Fruit fly (Drosophila melanogaster) whole organism, embryonic: Measurements from ENCODE around the gene Nup93-1.

Source experiments
- Abd-B ChIP-seq: fragments of 200-800 bp; sonication (Bioruptor generic); optimal IDR thresholded peaks from 2 replicates; lab custom pipeline; 2018; ENCODE audit warnings: missing biosample characterization, mild to moderate bottlenecking, missing genetic modification characterization, moderate library complexity
- Antp ChIP-seq: fragments of 200-800 bp; sonication (Bioruptor generic); optimal IDR thresholded peaks from 3 replicates; lab custom pipeline; 2016; ENCODE audit warnings: missing biosample characterization, missing genetic modification characterization
- Atf3 ChIP-seq: fragments of 200-800 bp; sonication (Bioruptor generic); optimal IDR thresholded peaks from 3 replicates; lab custom pipeline; 2016; ENCODE audit warnings: missing biosample characterization, missing genetic modification characterization
- CG10321 ChIP-seq: fragments of 200-800 bp; sonication (Bioruptor generic); IDR thresholded peaks from 2 replicates; pipeline ENCODE4 v1.3.6; 2022; ENCODE audit warnings: missing biosample characterization, missing genetic modification characterization
- CG10654 ChIP-seq: fragments of 200-800 bp; sonication (Bioruptor generic); optimal IDR thresholded peaks from 2 replicates; lab custom pipeline; 2016; ENCODE audit warnings: missing biosample characterization, missing genetic modification characterization
- CG11504 ChIP-seq: fragments of 200-800 bp; sonication (Bioruptor generic); optimal IDR thresholded peaks from 3 replicates; lab custom pipeline; 2019; ENCODE audit warnings: missing biosample characterization, mild to moderate bottlenecking, missing genetic modification characterization, moderate library complexity
- CG14710 ChIP-seq: fragments of 200-800 bp; sonication (Bioruptor generic); optimal IDR thresholded peaks from 3 replicates; lab custom pipeline; 2019; ENCODE audit warnings: missing biosample characterization, mild to moderate bottlenecking, missing genetic modification characterization, moderate library complexity
- CG15269 ChIP-seq: fragments of 200-800 bp; sonication (Bioruptor generic); optimal IDR thresholded peaks from 2 replicates; lab custom pipeline; 2018; ENCODE audit warnings: missing biosample characterization, mild to moderate bottlenecking, missing genetic modification characterization, moderate library complexity
- CG1529 ChIP-seq: fragments of 200-800 bp; sonication (Bioruptor generic); optimal IDR thresholded peaks from 3 replicates; lab custom pipeline; 2018; ENCODE audit warnings: missing biosample characterization, missing genetic modification characterization
- CG15479 ChIP-seq: fragments of 200-800 bp; sonication (Bioruptor generic); optimal IDR thresholded peaks from 3 replicates; lab custom pipeline; 2019; ENCODE audit warnings: missing biosample characterization, mild to moderate bottlenecking, missing genetic modification characterization, moderate library complexity
- CG15696 ChIP-seq: fragments of 200-800 bp; sonication (Bioruptor generic); optimal IDR thresholded peaks from 2 replicates; lab custom pipeline; 2019; ENCODE audit warnings: missing biosample characterization, mild to moderate bottlenecking, missing genetic modification characterization, moderate library complexity
- CG17829 ChIP-seq: fragments of 200-800 bp; optimal IDR thresholded peaks from 2 replicates; lab custom pipeline; 2019; ENCODE audit warnings: missing biosample characterization, mild to moderate bottlenecking, missing genetic modification characterization, moderate library complexity
- CG2116 ChIP-seq: fragments of 200-800 bp; sonication (Bioruptor generic); optimal IDR thresholded peaks from 3 replicates; lab custom pipeline; 2018; ENCODE audit warnings: missing biosample characterization, mild to moderate bottlenecking, missing genetic modification characterization
- CG2199 ChIP-seq: fragments of 200-800 bp; sonication (Bioruptor generic); IDR thresholded peaks from 3 replicates; pipeline ENCODE4 v1.3.6; 2022; ENCODE audit warnings: missing biosample characterization, missing genetic modification characterization
- CG2202 ChIP-seq: fragments of 200-800 bp; sonication (Bioruptor generic); optimal IDR thresholded peaks from 2 replicates; lab custom pipeline; 2018; ENCODE audit warnings: missing biosample characterization, mild to moderate bottlenecking, missing genetic modification characterization
- CG31224 ChIP-seq: fragments of 200-800 bp; sonication (Bioruptor generic); IDR thresholded peaks from 2 replicates; pipeline ENCODE4 v1.3.6; 2022; ENCODE audit warnings: missing biosample characterization, missing genetic modification characterization
- CG3407 ChIP-seq: fragments of 200-800 bp; sonication (Bioruptor generic); optimal IDR thresholded peaks from 2 replicates; lab custom pipeline; 2018; ENCODE audit warnings: missing biosample characterization, mild to moderate bottlenecking, missing genetic modification characterization
- CG34376 ChIP-seq: fragments of 200-800 bp; sonication (Bioruptor generic); optimal IDR thresholded peaks from 2 replicates; lab custom pipeline; 2018; ENCODE audit warnings: missing biosample characterization, mild to moderate bottlenecking, missing genetic modification characterization
- CG4328 ChIP-seq: fragments of 200-800 bp; sonication (Bioruptor generic); optimal IDR thresholded peaks from 3 replicates; lab custom pipeline; 2017; ENCODE audit warnings: missing biosample characterization, missing genetic modification reagents, missing genetic modification characterization
- CG4404 ChIP-seq: fragments of 200-800 bp; sonication (Bioruptor generic); IDR thresholded peaks from 2 replicates; pipeline ENCODE4 v1.3.6; 2022; ENCODE audit warnings: missing biosample characterization, missing genetic modification characterization
- CG4617 ChIP-seq: fragments of 200-800 bp; sonication (Bioruptor generic); optimal IDR thresholded peaks from 3 replicates; lab custom pipeline; 2016; ENCODE audit warnings: missing biosample characterization, missing genetic modification characterization, borderline replicate concordance
- CG6272 ChIP-seq: fragments of 200-800 bp; sonication (Bioruptor generic); IDR thresholded peaks from 2 replicates; pipeline ENCODE4 v1.3.6; 2022; ENCODE audit warnings: missing biosample characterization, missing genetic modification characterization
- CG7357 ChIP-seq: fragments of 200-800 bp; sonication (Bioruptor generic); IDR thresholded peaks from 3 replicates; pipeline ENCODE4 v1.3.6; 2022; ENCODE audit warnings: missing biosample characterization, missing genetic modification characterization
- CG7963 ChIP-seq: fragments of 200-800 bp; sonication (Bioruptor generic); IDR thresholded peaks from 3 replicates; pipeline ENCODE4 v1.3.6; 2022; ENCODE audit warnings: missing biosample characterization, missing genetic modification characterization; ENCODE audit not compliant: partially characterized antibody
- CG8281 ChIP-seq: fragments of 200-800 bp; sonication (Bioruptor generic); optimal IDR thresholded peaks from 2 replicates; lab custom pipeline; 2018; ENCODE audit warnings: missing biosample characterization, mild to moderate bottlenecking, missing genetic modification characterization, moderate library complexity
- CHES-1-like ChIP-seq: fragments of 200-800 bp; sonication (Bioruptor generic); optimal IDR thresholded peaks from 2 replicates; lab custom pipeline; 2016; ENCODE audit warnings: missing biosample characterization, missing genetic modification characterization
- CoRest ChIP-seq: fragments of 200-800 bp; sonication (Bioruptor generic); optimal IDR thresholded peaks from 3 replicates; lab custom pipeline; 2018; ENCODE audit warnings: missing biosample characterization, mild to moderate bottlenecking, missing genetic modification characterization, moderate library complexity
- E2f2 ChIP-seq: fragments of 200-800 bp; sonication (Bioruptor generic); IDR thresholded peaks from 2 replicates; pipeline ENCODE4 v1.3.6; 2022; ENCODE audit warnings: missing biosample characterization, missing genetic modification characterization
- Elba2 ChIP-seq: fragments of 200-800 bp; sonication (Bioruptor generic); optimal IDR thresholded peaks from 3 replicates; lab custom pipeline; 2016; ENCODE audit warnings: missing biosample characterization, missing genetic modification characterization
- Fer2 ChIP-seq: fragments of 200-800 bp; sonication (Bioruptor generic); optimal IDR thresholded peaks from 2 replicates; lab custom pipeline; 2018; ENCODE audit warnings: missing biosample characterization, mild to moderate bottlenecking, missing genetic modification characterization, moderate library complexity
- Hr3 ChIP-seq: fragments of 200-800 bp; sonication (Bioruptor generic); optimal IDR thresholded peaks from 3 replicates; lab custom pipeline; 2016; ENCODE audit warnings: missing biosample characterization, missing genetic modification characterization
- MBD-R2 ChIP-seq: fragments of 200-800 bp; sonication (Bioruptor generic); IDR thresholded peaks from 2 replicates; pipeline ENCODE4 v1.3.6; 2022; ENCODE audit warnings: missing biosample characterization, missing genetic modification characterization
- MTF-1 ChIP-seq: fragments of 200-800 bp; sonication (Bioruptor generic); optimal IDR thresholded peaks from 2 replicates; lab custom pipeline; 2018; ENCODE audit warnings: missing biosample characterization, mild to moderate bottlenecking, missing genetic modification characterization, borderline replicate concordance
- NK7.1 ChIP-seq: fragments of 200-800 bp; sonication (Bioruptor generic); optimal IDR thresholded peaks from 3 replicates; lab custom pipeline; 2016; ENCODE audit warnings: missing biosample characterization, missing genetic modification characterization
- Nf-YA ChIP-seq: fragments of 200-800 bp; sonication (Bioruptor generic); IDR thresholded peaks from 2 replicates; pipeline ENCODE4 v1.3.6; 2022; ENCODE audit warnings: missing biosample characterization, missing genetic modification characterization
- Nf-YB ChIP-seq: fragments of 200-800 bp; sonication (Bioruptor generic); optimal IDR thresholded peaks from 3 replicates; lab custom pipeline; 2019; ENCODE audit warnings: missing biosample characterization, mild to moderate bottlenecking, missing genetic modification characterization, moderate library complexity
- Sin3A ChIP-seq: fragments of >200 bp; optimal IDR thresholded peaks from 2 replicates; lab custom pipeline; 2018
- al ChIP-seq: fragments of 200-800 bp; sonication (Bioruptor generic); IDR thresholded peaks from 2 replicates; pipeline ENCODE4 v1.3.6; 2022; ENCODE audit warnings: missing biosample characterization, missing genetic modification characterization
- bcd ChIP-seq: fragments of 200-800 bp; sonication (Bioruptor generic); optimal IDR thresholded peaks from 2 replicates; lab custom pipeline; 2017; ENCODE audit warnings: missing biosample characterization, mild to moderate bottlenecking, missing genetic modification characterization
- btn ChIP-seq: fragments of 200-800 bp; sonication (Bioruptor generic); optimal IDR thresholded peaks from 2 replicates; lab custom pipeline; 2016; ENCODE audit warnings: missing biosample characterization, missing genetic modification characterization
- cg ChIP-seq: fragments of 200-800 bp; sonication (Bioruptor generic); optimal IDR thresholded peaks from 3 replicates; lab custom pipeline; 2019; ENCODE audit warnings: missing biosample characterization, mild to moderate bottlenecking, missing genetic modification characterization, moderate library complexity
- chinmo ChIP-seq: fragments of 200-800 bp; sonication (Bioruptor generic); IDR thresholded peaks from 4 replicates; pipeline ENCODE4 v1.3.6; 2022; ENCODE audit warnings: missing biosample characterization, missing genetic modification characterization; ENCODE audit not compliant: partially characterized antibody
- chm ChIP-seq: fragments of 200-800 bp; sonication (Bioruptor generic); IDR thresholded peaks from 2 replicates; pipeline ENCODE4 v1.3.6; 2022; ENCODE audit warnings: missing biosample characterization, missing genetic modification characterization
- croc ChIP-seq: fragments of 200-800 bp; sonication (Bioruptor generic); conservative IDR thresholded peaks from 3 replicates; pipeline ENCODE4 v1.3.6; 2022; ENCODE audit warnings: missing biosample characterization, missing genetic modification characterization
- hkb ChIP-seq, 2 experiments: fragments of 200-800 bp in 1 of 2; fragments of >200 bp in 1 of 2; sonication (Bioruptor generic) in 1 of 2; IDR thresholded peaks in 1 of 2; optimal IDR thresholded peaks in 1 of 2; 2 replicates each; pipeline versions ENCODE4 v1.3.6 to Lab custom; 2017 to 2022; ENCODE audit warnings: missing biosample characterization in 1 of 2, missing genetic modification characterization in 1 of 2
- p53 ChIP-seq: fragments of 200-800 bp; sonication (Bioruptor generic); optimal IDR thresholded peaks from 2 replicates; lab custom pipeline; 2016; ENCODE audit warnings: missing biosample characterization, missing genetic modification characterization
- ro ChIP-seq: fragments of 200-800 bp; sonication (Bioruptor generic); IDR thresholded peaks from 2 replicates; pipeline ENCODE4 v1.3.6; 2022; ENCODE audit warnings: missing biosample characterization, missing genetic modification characterization
- sob ChIP-seq: fragments of 200-800 bp; sonication (Bioruptor generic); IDR thresholded peaks from 2 replicates; pipeline ENCODE4 v1.3.6; 2022; ENCODE audit warnings: missing biosample characterization, missing genetic modification characterization
- ssp ChIP-seq: fragments of 200-800 bp; sonication (Bioruptor generic); IDR thresholded peaks from 2 replicates; pipeline ENCODE4 v1.3.6; 2022; ENCODE audit warnings: missing biosample characterization, missing genetic modification characterization
- ttk ChIP-seq: fragments of 200-800 bp; sonication (Bioruptor generic); IDR thresholded peaks from 2 replicates; pipeline ENCODE4 v2.1.2; 2022; ENCODE audit warnings: missing biosample characterization, missing genetic modification characterization
- z ChIP-seq: fragments of 200-800 bp; sonication (Bioruptor generic); IDR thresholded peaks from 3 replicates; pipeline ENCODE4 v1.3.6; 2022; ENCODE audit warnings: missing biosample characterization, missing genetic modification characterization

Nup93-1 gene

dm6 chrX:13804398-13804797 is 18.2 kb upstream of the Nup93-1 start:
- TF ChIP-seq btn: no peak
- no peak for TF ChIP-seq CG2202 (tag; lab: Kevin White, UChicago)
- TF ChIP-seq CG6272 (GFP tag; lab: Robert Waterston, UW): no peak
- TF ChIP-seq cg (GFP tag; lab: Kevin White, UChicago): no peak
- TF ChIP-seq CG17829 (tag; lab: Kevin White, UChicago): no peak
- TF ChIP-seq Elba2 (GFP tag; lab: Kevin White, UChicago): no peak
- TF ChIP-seq CG2116: no peak
- TF ChIP-seq NK7.1 (GFP tag; lab: Kevin White, UChicago): no peak
- TF ChIP-seq Nf-YA (GFP tag; lab: Robert Waterston, UW): no peak
- TF ChIP-seq CG15479: peak; percentile 57
- no peak for TF ChIP-seq CG1529 (GFP tag; lab: Kevin White, UChicago)
- no peak for TF ChIP-seq CG4328
- TF ChIP-seq CG34376: peak; percentile 14
- TF ChIP-seq Atf3 (GFP tag; lab: Kevin White, UChicago): no peak
- no peak for TF ChIP-seq CG10654 (GFP tag; lab: Kevin White, UChicago)
- TF ChIP-seq CG15269 (tag; lab: Kevin White, UChicago): no peak

dm6 chrX:13805554-13805953 is 17.1 kb upstream of the Nup93-1 start:
- TF ChIP-seq CG4404 (GFP tag; lab: Robert Waterston, UW) (no peak), ssp (no peak), p53 (peak; percentile 25), E2f2 (peak; percentile 11; the same call in 1 of the 2 replicates), chm (GFP tag; lab: Robert Waterston, UW) (no peak), CG10321 (peak; percentile 86), CG7357 (GFP tag; lab: Robert Waterston, UW) (no peak), Nf-YB (GFP tag; lab: Kevin White, UChicago) (peak; percentile 16), Antp (no peak), CG8281 (peak; percentile 22), ro (no peak), Abd-B (GFP tag; lab: Kevin White, UChicago) (no peak), MTF-1 (GFP tag; lab: Kevin White, UChicago) (no peak), CG3407 (GFP tag; lab: Kevin White, UChicago) (no peak), CG15696 (tag; lab: Kevin White, UChicago) (peak; percentile 39), Fer2 (tag; lab: Kevin White, UChicago) (no peak), Hr3 (GFP tag; lab: Kevin White, UChicago) (no peak), al (GFP tag; lab: Robert Waterston, UW) (no peak), NK7.1 (GFP tag; lab: Kevin White, UChicago) (no peak), CG7963 (GFP tag; lab: Robert Waterston, UW) (no peak), CG2199 (GFP tag; lab: Robert Waterston, UW) (0 out of 3 replicates have a peak, but pooled peaks have one; percentile 66), z (peak; percentile 91), CG4617 (GFP tag; lab: Kevin White, UChicago) (no peak), bcd (GFP tag; lab: Kevin White, UChicago) (no peak), CHES-1-like (GFP tag; lab: Kevin White, UChicago) (no peak), MBD-R2 (GFP tag; lab: Robert Waterston, UW) (no peak), CG31224 (GFP tag; lab: Robert Waterston, UW) (no peak), CG11504 (no peak), ttk (GFP tag; lab: Robert Waterston, UW) (peak; percentile 27; the same call in 1 of the 2 replicates), chinmo (GFP tag; lab: Robert Waterston, UW) (0 out of 4 replicates have a peak, but pooled peaks have one; percentile 44), Sin3A (lab: Kevin White, UChicago) (no peak), CoRest (tag; lab: Kevin White, UChicago) (peak; percentile 46), CG14710 (tag; lab: Kevin White, UChicago) (peak; percentile 32), croc (no peak), hkb (optimal IDR thresholded peaks at IDR 0.05; lab: Kevin White, UChicago) (no peak), hkb (GFP tag; IDR thresholded peaks at IDR 0.05; lab: Robert Waterston, UW) (no peak), sob (GFP tag; lab: Robert Waterston, UW) (peak; percentile 43; the same call in 1 of the 2 replicates)
